Fruit fly (Drosophila melanogaster) whole organism, embryonic: ENCODE results near the gene CG31431.

Source experiments
- Ada2b ChIP-seq: fragments of 200-800 bp; sonication (Bioruptor generic); IDR thresholded peaks from 2 replicates; pipeline ENCODE4 v1.3.6; 2022; ENCODE audit warnings: missing biosample characterization, missing genetic modification characterization
- Atf3 ChIP-seq: fragments of 200-800 bp; sonication (Bioruptor generic); optimal IDR thresholded peaks from 3 replicates; lab custom pipeline; 2016; ENCODE audit warnings: missing biosample characterization, missing genetic modification characterization
- Atf6 ChIP-seq: fragments of 200-800 bp; sonication (Bioruptor generic); IDR thresholded peaks from 2 replicates; pipeline ENCODE4 v1.3.6; 2022; ENCODE audit warnings: missing biosample characterization, missing genetic modification characterization
- Blimp-1 ChIP-seq: fragments of 200-800 bp; sonication (Bioruptor generic); optimal IDR thresholded peaks from 3 replicates; lab custom pipeline; 2018; ENCODE audit warnings: missing biosample characterization, missing genetic modification characterization, mild to moderate bottlenecking, moderate library complexity, missing genetic modification reagents
- CG11696 ChIP-seq: fragments of 200-800 bp; sonication (Bioruptor generic); IDR thresholded peaks from 2 replicates; pipeline ENCODE4 v1.3.6; 2022; ENCODE audit warnings: missing biosample characterization, missing genetic modification characterization
- CG13123 ChIP-seq: fragments of 200-800 bp; sonication (Bioruptor generic); optimal IDR thresholded peaks from 2 replicates; lab custom pipeline; 2016; ENCODE audit warnings: missing biosample characterization, missing genetic modification characterization
- CG14014 ChIP-seq: fragments of 200-800 bp; sonication (Bioruptor generic); IDR thresholded peaks from 2 replicates; pipeline ENCODE4 v1.3.6; 2022; ENCODE audit warnings: missing biosample characterization, missing genetic modification characterization
- CG14860 ChIP-seq: fragments of 200-800 bp; sonication (Bioruptor generic); IDR thresholded peaks from 3 replicates; pipeline ENCODE4 v1.3.6; 2022; ENCODE audit warnings: missing biosample characterization, missing genetic modification characterization; ENCODE audit not compliant: partially characterized antibody
- CG15011 ChIP-seq: fragments of 200-800 bp; sonication (Bioruptor generic); optimal IDR thresholded peaks from 3 replicates; lab custom pipeline; 2018; ENCODE audit warnings: missing biosample characterization, mild to moderate bottlenecking, missing genetic modification characterization
- CG15073 ChIP-seq: fragments of 200-800 bp; sonication (Bioruptor generic); optimal IDR thresholded peaks from 2 replicates; lab custom pipeline; 2016; ENCODE audit warnings: missing biosample characterization, missing genetic modification characterization
- CG1647 ChIP-seq: fragments of 200-800 bp; sonication (Bioruptor generic); optimal IDR thresholded peaks from 3 replicates; lab custom pipeline; 2016; ENCODE audit warnings: missing biosample characterization, missing genetic modification characterization
- CG16863 ChIP-seq: fragments of 200-800 bp; sonication (Bioruptor generic); optimal IDR thresholded peaks from 3 replicates; lab custom pipeline; 2016; ENCODE audit warnings: missing biosample characterization, missing genetic modification characterization
- CG18262 ChIP-seq: fragments of 200-800 bp; optimal IDR thresholded peaks from 3 replicates; lab custom pipeline; 2019; ENCODE audit warnings: missing biosample characterization, mild to moderate bottlenecking, missing genetic modification characterization, moderate library complexity
- CG2116 ChIP-seq: fragments of 200-800 bp; sonication (Bioruptor generic); optimal IDR thresholded peaks from 3 replicates; lab custom pipeline; 2018; ENCODE audit warnings: missing biosample characterization, mild to moderate bottlenecking, missing genetic modification characterization
- CG3065 ChIP-seq: fragments of 200-800 bp; sonication (Bioruptor generic); optimal IDR thresholded peaks from 2 replicates; lab custom pipeline; 2016; ENCODE audit warnings: missing biosample characterization, missing genetic modification characterization
- CG31224 ChIP-seq: fragments of 200-800 bp; sonication (Bioruptor generic); IDR thresholded peaks from 2 replicates; pipeline ENCODE4 v1.3.6; 2022; ENCODE audit warnings: missing biosample characterization, missing genetic modification characterization
- CG32767 ChIP-seq: fragments of 200-800 bp; sonication (Bioruptor generic); IDR thresholded peaks from 2 replicates; pipeline ENCODE4 v1.3.6; 2022; ENCODE audit warnings: missing biosample characterization, missing genetic modification characterization
- CG4404 ChIP-seq: fragments of 200-800 bp; sonication (Bioruptor generic); IDR thresholded peaks from 2 replicates; pipeline ENCODE4 v1.3.6; 2022; ENCODE audit warnings: missing biosample characterization, missing genetic modification characterization
- CG6254 ChIP-seq: fragments of 200-800 bp; sonication (Bioruptor generic); optimal IDR thresholded peaks from 3 replicates; lab custom pipeline; 2017; ENCODE audit warnings: mild to moderate bottlenecking, missing biosample characterization, missing genetic modification reagents, missing genetic modification characterization
- CG6765 ChIP-seq: fragments of 200-800 bp; sonication (Bioruptor generic); optimal IDR thresholded peaks from 3 replicates; lab custom pipeline; 2017; ENCODE audit warnings: missing biosample characterization, mild to moderate bottlenecking, missing genetic modification characterization
- CG8765 ChIP-seq: fragments of 200-800 bp; sonication (Bioruptor generic); IDR thresholded peaks from 2 replicates; pipeline ENCODE4 v1.3.6; 2022; ENCODE audit warnings: missing biosample characterization, missing genetic modification characterization
- CG8924 ChIP-seq: fragments of 200-800 bp; optimal IDR thresholded peaks from 3 replicates; lab custom pipeline; 2019; ENCODE audit warnings: missing biosample characterization, mild to moderate bottlenecking, missing genetic modification characterization, moderate library complexity
- CG9437 ChIP-seq: fragments of 200-800 bp; sonication (Bioruptor generic); optimal IDR thresholded peaks from 2 replicates; lab custom pipeline; 2018; ENCODE audit warnings: missing biosample characterization, mild to moderate bottlenecking, missing genetic modification characterization
- Chrac-16 ChIP-seq: fragments of 200-800 bp; sonication (Bioruptor generic); optimal IDR thresholded peaks from 3 replicates; lab custom pipeline; 2016; ENCODE audit warnings: missing biosample characterization, missing genetic modification characterization
- Dip2 ChIP-seq: fragments of 200-800 bp; sonication (Bioruptor generic); IDR thresholded peaks from 2 replicates; pipeline ENCODE4 v1.3.6; 2022; ENCODE audit warnings: missing biosample characterization, missing genetic modification characterization
- Dip3 ChIP-seq: fragments of 200-800 bp; sonication (Bioruptor generic); optimal IDR thresholded peaks from 3 replicates; lab custom pipeline; 2016; ENCODE audit warnings: missing biosample characterization, missing genetic modification characterization
- Ets65A ChIP-seq: fragments of 200-800 bp; sonication (Bioruptor generic); peaks from one replicate; lab custom pipeline; 2016; ENCODE audit warnings: missing biosample characterization, missing genetic modification characterization
- HLH3B ChIP-seq: fragments of 200-800 bp; sonication (Bioruptor generic); IDR thresholded peaks from 2 replicates; pipeline ENCODE4 v1.3.6; 2022; ENCODE audit warnings: missing biosample characterization, missing genetic modification characterization
- HmgZ ChIP-seq: fragments of 200-800 bp; sonication (Bioruptor generic); optimal IDR thresholded peaks from 2 replicates; lab custom pipeline; 2018; ENCODE audit warnings: missing biosample characterization, mild to moderate bottlenecking, missing genetic modification characterization
- Hr39 ChIP-seq: fragments of >200 bp; optimal IDR thresholded peaks from 2 replicates; lab custom pipeline; 2017
- MTF-1 ChIP-seq: fragments of 200-800 bp; sonication (Bioruptor generic); optimal IDR thresholded peaks from 2 replicates; lab custom pipeline; 2018; ENCODE audit warnings: missing biosample characterization, mild to moderate bottlenecking, missing genetic modification characterization, borderline replicate concordance
- Mrtf ChIP-seq: fragments of 200-800 bp; sonication (Bioruptor generic); IDR thresholded peaks from 3 replicates; pipeline ENCODE4 v1.3.6; 2022; ENCODE audit warnings: missing biosample characterization, missing genetic modification characterization
- Myb ChIP-seq: fragments of 200-800 bp; sonication (Bioruptor generic); optimal IDR thresholded peaks from 2 replicates; lab custom pipeline; 2016; ENCODE audit warnings: missing biosample characterization, missing genetic modification characterization
- Sox100B ChIP-seq: fragments of 200-800 bp; sonication (Bioruptor generic); optimal IDR thresholded peaks from 3 replicates; lab custom pipeline; 2018; ENCODE audit warnings: missing biosample characterization, mild to moderate bottlenecking, missing genetic modification characterization
- bigmax ChIP-seq: fragments of 200-800 bp; sonication (Bioruptor generic); optimal IDR thresholded peaks from 2 replicates; lab custom pipeline; 2018; ENCODE audit warnings: missing biosample characterization, mild to moderate bottlenecking, missing genetic modification characterization
- chif ChIP-seq, 2 experiments: fragments of 200-800 bp; sonication (Bioruptor generic); optimal IDR thresholded peaks; 3 replicates each; lab custom pipeline; 2016; ENCODE audit warnings: missing biosample characterization in 2 of 2, missing genetic modification characterization in 2 of 2
- crc ChIP-seq: fragments of 200-800 bp; sonication (Bioruptor generic); optimal IDR thresholded peaks from 2 replicates; lab custom pipeline; 2016; ENCODE audit warnings: missing biosample characterization, missing genetic modification characterization
- dimm ChIP-seq: fragments of 200-800 bp; sonication (Bioruptor generic); IDR thresholded peaks from 2 replicates; pipeline ENCODE4 v1.3.6; 2022; ENCODE audit warnings: missing biosample characterization, missing genetic modification characterization
- dysf ChIP-seq: fragments of 200-800 bp; sonication (Bioruptor generic); IDR thresholded peaks from 3 replicates; pipeline ENCODE4 v1.3.6; 2022; ENCODE audit warnings: missing biosample characterization, missing genetic modification characterization
- exex ChIP-seq: fragments of 200-800 bp; sonication (Bioruptor generic); optimal IDR thresholded peaks from 4 replicates; lab custom pipeline; 2018; ENCODE audit warnings: missing biosample characterization, mild to moderate bottlenecking, missing genetic modification characterization, moderate library complexity
- gce ChIP-seq: fragments of 200-800 bp; sonication (Bioruptor generic); IDR thresholded peaks from 3 replicates; pipeline ENCODE4 v1.3.6; 2022; ENCODE audit warnings: missing biosample characterization, missing genetic modification characterization
- gem ChIP-seq: fragments of 200-800 bp; sonication (Bioruptor generic); optimal IDR thresholded peaks from 2 replicates; lab custom pipeline; 2019; ENCODE audit warnings: missing biosample characterization, mild to moderate bottlenecking, missing genetic modification characterization, moderate library complexity
- hth ChIP-seq: fragments of >200 bp; optimal IDR thresholded peaks from 2 replicates; lab custom pipeline; 2017; ENCODE audit warnings: inconsistent platforms
- klu ChIP-seq: fragments of 200-800 bp; sonication (Bioruptor generic); IDR thresholded peaks from 2 replicates; pipeline ENCODE4 v1.3.6; 2022; ENCODE audit warnings: missing biosample characterization, missing genetic modification characterization
- maf-S ChIP-seq: fragments of 200-800 bp; sonication (Bioruptor generic); optimal IDR thresholded peaks from 2 replicates; lab custom pipeline; 2016; ENCODE audit warnings: missing biosample characterization, missing genetic modification characterization
- mam ChIP-seq: fragments of 200-800 bp; sonication (Bioruptor generic); optimal IDR thresholded peaks from 3 replicates; lab custom pipeline; 2016; ENCODE audit warnings: missing biosample characterization, missing genetic modification characterization
- odd ChIP-seq: fragments of 200-800 bp; sonication (Bioruptor generic); optimal IDR thresholded peaks from 2 replicates; lab custom pipeline; 2017; ENCODE audit warnings: missing biosample characterization, mild to moderate bottlenecking, missing genetic modification characterization
- peb ChIP-seq: fragments of 200-800 bp; sonication (Bioruptor generic); IDR thresholded peaks from 2 replicates; pipeline ENCODE4 v1.3.6; 2022; ENCODE audit warnings: missing biosample characterization, missing genetic modification characterization
- ranshi ChIP-seq: fragments of 200-800 bp; sonication (Bioruptor generic); IDR thresholded peaks from 2 replicates; pipeline ENCODE4 v1.3.6; 2022; ENCODE audit warnings: missing biosample characterization, missing genetic modification characterization
- sisA ChIP-seq: fragments of 200-800 bp; sonication (Bioruptor generic); IDR thresholded peaks from 2 replicates; pipeline ENCODE4 v1.3.6; 2022; ENCODE audit warnings: missing biosample characterization, missing genetic modification characterization
- unc-4 ChIP-seq: fragments of 200-800 bp; sonication (Bioruptor generic); IDR thresholded peaks from 2 replicates; pipeline ENCODE4 v1.3.6; 2022; ENCODE audit warnings: missing biosample characterization, missing genetic modification characterization; ENCODE audit not compliant: partially characterized antibody

CG31431 gene

dm6 chr3R:21837069-21837977 is 33.2 kb upstream of the CG31431 start (continued):
- TF ChIP-seq odd (GFP tag; lab: Kevin White, UChicago) (no peak), ranshi (GFP tag; lab: Robert Waterston, UW) (peak; percentile 55; the same call in 1 of the 2 replicates), CG14014 (no peak), gem (tag; lab: Kevin White, UChicago) (peak; percentile 62), crc (no peak), CG4404 (no peak), MTF-1 (GFP tag; lab: Kevin White, UChicago) (no peak), bigmax (GFP tag; lab: Kevin White, UChicago) (no peak), CG31224 (GFP tag; lab: Robert Waterston, UW) (no peak), hth (lab: Kevin White, UChicago) (no peak), Dip2 (GFP tag; lab: Robert Waterston, UW) (no peak), dimm (GFP tag; lab: Robert Waterston, UW) (no peak), CG6765 (GFP tag; lab: Kevin White, UChicago) (no peak), CG15011 (no peak), Mrtf (GFP tag; lab: Robert Waterston, UW) (no peak), gce (no peak), sisA (GFP tag; lab: Robert Waterston, UW) (peak; percentile 47), CG11696 (GFP tag; lab: Robert Waterston, UW) (0 out of 2 replicates have a peak, but pooled peaks have one; percentile 31), CG15073 (no peak), CG9437 (no peak), Ada2b (GFP tag; lab: Robert Waterston, UW) (peak; percentile 54), CG13123 (GFP tag; lab: Kevin White, UChicago) (no peak), unc-4 (GFP tag; lab: Robert Waterston, UW) (no peak)

DNA sequence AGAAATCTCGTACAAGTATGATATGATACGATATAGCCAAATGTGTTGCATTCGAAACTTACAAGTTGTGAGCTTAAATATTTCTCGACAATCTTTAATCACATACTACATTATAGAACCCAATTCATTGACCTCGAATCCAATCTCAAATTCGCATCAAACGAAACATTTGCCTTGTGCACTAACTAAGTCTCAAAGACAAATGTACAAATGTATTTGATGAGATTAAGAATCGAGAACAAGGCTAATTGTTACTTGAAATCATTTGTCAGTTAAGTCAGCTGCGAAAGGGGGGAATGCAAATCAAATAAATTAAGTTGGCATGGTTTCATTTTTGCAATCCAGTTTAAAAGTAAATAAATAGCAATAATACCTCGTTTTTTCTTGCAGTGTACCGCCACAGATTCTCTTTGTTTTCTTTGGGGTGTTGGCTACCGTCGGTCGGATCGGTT is 31.9 kb upstream of the CG31431 start:
- TF ChIP-seq CG6254 (GFP tag; lab: Kevin White, UChicago) (no peak), exex (tag; lab: Kevin White, UChicago) (no peak), Sox100B (peak; percentile 43), Hr39 (lab: Kevin White, UChicago) (no peak), hth (lab: Kevin White, UChicago) (no peak), Ets65A (GFP tag; lab: Kevin White, UChicago) (peak; percentile 73), klu (GFP tag; lab: Robert Waterston, UW) (no peak), CG3065 (GFP tag; lab: Kevin White, UChicago) (no peak), CG16863 (GFP tag; lab: Kevin White, UChicago) (peak; percentile 18), dysf (GFP tag; lab: Robert Waterston, UW) (peak; percentile 40; the same call in 1 of the 3 replicates), Atf6 (no peak), Myb (GFP tag; lab: Kevin White, UChicago) (peak; percentile 8), CG14860 (GFP tag; lab: Robert Waterston, UW) (no peak), CG8765 (GFP tag; lab: Robert Waterston, UW) (no peak), CG1647 (GFP tag; lab: Kevin White, UChicago) (peak; percentile 7), mam (GFP tag; lab: Kevin White, UChicago) (no peak), CG2116 (no peak), HmgZ (no peak), maf-S (GFP tag; lab: Kevin White, UChicago) (no peak), HLH3B (GFP tag; lab: Robert Waterston, UW) (no peak), peb (GFP tag; lab: Robert Waterston, UW) (no peak), CG8924 (tag; lab: Kevin White, UChicago) (no peak), CG32767 (GFP tag; lab: Robert Waterston, UW) (0 out of 2 replicates have a peak, but pooled peaks have one; percentile 8), Chrac-16 (GFP tag; lab: Kevin White, UChicago) (peak; percentile 2), Blimp-1 (GFP tag; lab: Kevin White, UChicago) (peak; percentile 7), CG18262 (tag; lab: Kevin White, UChicago) (peak; percentile 65), chif (GFP tag; optimal IDR thresholded peaks at IDR 0.05; lab: Kevin White, UChicago) (peak; percentile 29 to 63), Atf3 (GFP tag; lab: Kevin White, UChicago) (no peak), Dip3 (GFP tag; lab: Kevin White, UChicago) (no peak)
